Worm (Caenorhabditis elegans): ENCODE measurements around the gene pccb-1.
A peak's percentile ranks its signal among the peaks of the same experiment; 100 is the strongest.

pccb-1 gene

DNA sequence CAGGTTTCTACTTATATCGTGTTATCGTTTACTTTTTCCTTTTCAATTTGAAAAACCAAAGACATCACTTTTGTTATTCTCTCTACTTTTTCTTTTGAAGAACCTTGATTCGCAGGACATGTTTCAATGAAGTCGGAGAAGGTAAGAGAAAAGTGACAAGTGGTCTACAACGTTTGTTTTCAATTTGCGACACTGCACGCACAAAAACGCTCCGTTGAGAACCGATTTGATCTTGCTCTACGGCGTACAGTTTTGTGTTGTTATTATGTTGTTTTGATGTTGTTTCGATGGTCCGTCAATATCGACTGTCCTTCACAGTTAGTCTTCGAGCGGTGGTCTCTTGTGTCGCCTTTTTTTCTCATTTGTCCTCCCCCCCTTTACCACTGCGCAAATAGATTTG lies at the start of gene pccb-1:
Gene pccb-1 (plus strand): TSS at position 127 of the 400 bp plus-strand sequence.
- no peak for TF ChIP-seq unc-62 (GFP tag; optimal IDR thresholded peaks at IDR 0.05)
- TF ChIP-seq ces-1 (GFP tag; optimal IDR thresholded peaks at IDR 0.05), result no peak
- TF ChIP-seq ham-2 (GFP tag; optimal IDR thresholded peaks at IDR 0.05), result no peak
- no peak for TF ChIP-seq nhr-237 (tag; optimal IDR thresholded peaks at IDR 0.05)
- TF ChIP-seq elt-3 (tag; optimal IDR thresholded peaks at IDR 0.05), result no peak
- no peak for TF ChIP-seq snpc-4 (tag; optimal IDR thresholded peaks at IDR 0.05)
- peak; percentile 35 for TF ChIP-seq hlh-1 (tag; optimal IDR thresholded peaks at IDR 0.05)
- no peak for TF ChIP-seq M03D4.4 (tag; optimal IDR thresholded peaks at IDR 0.05)

- TF ChIP-seq tbx-8 (GFP tag; optimal IDR thresholded peaks at IDR 0.05) (no peak), ces-1 (GFP tag; optimal IDR thresholded peaks at IDR 0.05) (peak; percentile 93)
Observed at ce11 chrX:3040021-3040420, 49.3 kb upstream of the pccb-1 start.

ce11 chrX:3040609-3041008 lies 48.7 kb upstream of the pccb-1 start:
- no peak for TF ChIP-seq lsy-2 (tag; optimal IDR thresholded peaks at IDR 0.05)
- TF ChIP-seq unc-120 (tag; optimal IDR thresholded peaks at IDR 0.05; ENCODE audit: poor library complexity, severe bottlenecking), result peak; percentile 3
- TF ChIP-seq sptf-1 (tag; optimal IDR thresholded peaks at IDR 0.05), result peak; percentile 43

DNA sequence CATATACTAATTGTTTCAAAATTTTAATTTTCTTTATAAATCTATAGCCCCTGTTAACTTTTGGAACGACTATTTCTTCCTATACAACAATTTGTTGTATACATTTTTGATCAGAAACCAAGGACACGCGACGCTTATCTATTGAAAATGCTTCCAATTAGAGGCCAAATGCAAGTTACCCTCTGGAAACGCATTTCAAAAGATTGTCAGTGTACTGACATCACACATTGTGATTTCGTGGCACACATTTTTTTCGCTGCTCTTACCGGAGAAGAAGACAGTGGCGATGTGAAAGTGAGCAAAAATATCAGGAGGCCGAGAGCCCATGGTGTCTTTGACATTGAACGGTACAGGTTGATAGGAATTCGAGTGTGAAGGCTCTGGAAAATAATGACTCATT lies 43.9 kb upstream of the pccb-1 start, which contains the start of gene cnnm-3:
Gene cnnm-3 (minus strand): TSS at position 382 of the 400 bp plus-strand sequence.
- TF ChIP-seq mls-2 (tag; optimal IDR thresholded peaks at IDR 0.05), result no peak

- TF ChIP-seq tbx-8 (GFP tag; optimal IDR thresholded peaks at IDR 0.05) (no peak), drap-1 (GFP tag; optimal IDR thresholded peaks at IDR 0.05) (no peak), sem-2 (GFP tag; optimal IDR thresholded peaks at IDR 0.05) (no peak), blmp-1 (tag; optimal IDR thresholded peaks at IDR 0.05) (no peak)
Observed at ce11 chrX:3047224-3047623, 42.1 kb upstream of the pccb-1 start.

- TF ChIP-seq ceh-83 (GFP tag; optimal IDR thresholded peaks at IDR 0.05) (no peak), mep-1 (tag; optimal IDR thresholded peaks at IDR 0.05) (no peak), mls-2 (tag; optimal IDR thresholded peaks at IDR 0.05) (no peak), tbx-8 (GFP tag; optimal IDR thresholded peaks at IDR 0.05) (no peak), lin-13 (tag; optimal IDR thresholded peaks at IDR 0.05) (no peak), elt-1 (tag; optimal IDR thresholded peaks at IDR 0.05; ENCODE audit: borderline replicate concordance, insufficient read depth) (no peak), ztf-11 (tag; optimal IDR thresholded peaks at IDR 0.05) (no peak), hlh-1 (tag; optimal IDR thresholded peaks at IDR 0.05) (no peak), snpc-4 (tag; optimal IDR thresholded peaks at IDR 0.05) (no peak), sptf-1 (tag; optimal IDR thresholded peaks at IDR 0.05) (no peak), pha-4 (tag; optimal IDR thresholded peaks at IDR 0.05) (no peak), nhr-12 (tag; optimal IDR thresholded peaks at IDR 0.05) (no peak), elt-3 (tag; optimal IDR thresholded peaks at IDR 0.05) (no peak), ces-1 (GFP tag; optimal IDR thresholded peaks at IDR 0.05) (no peak), ceh-43 (GFP tag; optimal IDR thresholded peaks at IDR 0.05) (no peak), bed-3 (GFP tag; optimal IDR thresholded peaks at IDR 0.05) (no peak), mab-5 (tag; optimal IDR thresholded peaks at IDR 0.05) (no peak), blmp-1 (tag; optimal IDR thresholded peaks at IDR 0.05) (no peak), cnd-1 (tag; optimal IDR thresholded peaks at IDR 0.05) (no peak)
Observed at ce11 chrX:3048696-3049095, 40.7 kb upstream of the pccb-1 start.

ce11 chrX:3049233-3049632 lies 40.1 kb upstream of the pccb-1 start:
- TF ChIP-seq ces-1 (GFP tag; optimal IDR thresholded peaks at IDR 0.05) (peak; percentile 85), mab-5 (tag; optimal IDR thresholded peaks at IDR 0.05) (no peak), unc-62 (GFP tag; optimal IDR thresholded peaks at IDR 0.05) (peak; percentile 36), nhr-237 (tag; optimal IDR thresholded peaks at IDR 0.05) (no peak)

All from whole organism, mixed stage, embryonic.